Fruit fly (Drosophila melanogaster) Kc167 (cell line): ENCODE results near the gene Gr10b.

Source experiments
- Sin3A ChIP-seq: fragments of >200 bp; optimal IDR thresholded peaks from 2 replicates; lab custom pipeline; 2018; ENCODE audit warnings: missing external identifiers
- h ChIP-seq: fragments of >200 bp; optimal IDR thresholded peaks from 3 replicates; lab custom pipeline; 2018; ENCODE audit warnings: missing external identifiers
- psq ChIP-seq: fragments of >200 bp; optimal IDR thresholded peaks from 2 replicates; lab custom pipeline; 2017; ENCODE audit warnings: missing external identifiers
- ttk ChIP-seq: sonication (Bioruptor generic); optimal IDR thresholded peaks from 2 replicates; lab custom pipeline; 2017; ENCODE audit warnings: missing external identifiers

- TF ChIP-seq psq (lab: Kevin White, UChicago) (no peak), Sin3A (lab: Kevin White, UChicago) (no peak), h (no peak), ttk (no peak)
Observed at dm6 chrX:11454189-11454882, 41.3 kb upstream of the Gr10b start, which contains the start of the genes Evi5 and HP5.
